Fruit fly (Drosophila melanogaster) whole organism, pupa: ENCODE data around the gene CG31178.

Experiments
- CG10348 ChIP-seq: fragments of 200-800 bp; sonication (Bioruptor generic); IDR thresholded peaks from 2 replicates; pipeline ENCODE4 v1.3.6; 2022; ENCODE audit warnings: missing biosample characterization, missing genetic modification characterization
- CG14655 ChIP-seq: fragments of 200-800 bp; sonication (Bioruptor generic); optimal IDR thresholded peaks from 3 replicates; lab custom pipeline; 2017; ENCODE audit warnings: mild to moderate bottlenecking, missing biosample characterization, missing genetic modification reagents, missing genetic modification characterization
- CG15710 ChIP-seq: fragments of 200-800 bp; sonication (Bioruptor generic); optimal IDR thresholded peaks from 2 replicates; lab custom pipeline; 2018; ENCODE audit warnings: missing biosample characterization, mild to moderate bottlenecking, missing genetic modification characterization, moderate library complexity
- CG4496 ChIP-seq: fragments of 200-800 bp; sonication (Bioruptor generic); IDR thresholded peaks from 3 replicates; pipeline ENCODE4 v1.3.6; 2022; ENCODE audit warnings: missing biosample characterization, missing genetic modification characterization
- CG8301 ChIP-seq: fragments of 200-800 bp; sonication (Bioruptor generic); optimal IDR thresholded peaks from 2 replicates; lab custom pipeline; 2018; ENCODE audit warnings: missing biosample characterization, mild to moderate bottlenecking, missing genetic modification characterization
- CG9948 ChIP-seq: fragments of 200-800 bp; sonication (Bioruptor generic); optimal IDR thresholded peaks from 2 replicates; lab custom pipeline; 2018; ENCODE audit warnings: missing biosample characterization, mild to moderate bottlenecking, missing genetic modification characterization, moderate library complexity
- D1 ChIP-seq: fragments of 200-800 bp; sonication (Bioruptor generic); optimal IDR thresholded peaks from 2 replicates; lab custom pipeline; 2018; ENCODE audit warnings: missing biosample characterization, mild to moderate bottlenecking, missing genetic modification characterization, moderate library complexity
- EcR ChIP-seq: fragments of 200-800 bp; sonication (Bioruptor generic); optimal IDR thresholded peaks from 3 replicates; lab custom pipeline; 2019; ENCODE audit warnings: missing biosample characterization, missing genetic modification characterization, mild to moderate bottlenecking, moderate library complexity, missing genetic modification reagents
- Ets98B ChIP-seq: fragments of 200-800 bp; sonication (Bioruptor generic); IDR thresholded peaks from 2 replicates; pipeline ENCODE4 v1.3.6; 2022; ENCODE audit warnings: missing biosample characterization, missing genetic modification characterization
- Pif1A ChIP-seq: fragments of 200-800 bp; sonication (Bioruptor generic); optimal IDR thresholded peaks from 3 replicates; lab custom pipeline; 2016; ENCODE audit warnings: missing biosample characterization, missing genetic modification characterization
- fd96Ca ChIP-seq: fragments of 200-800 bp; sonication (Bioruptor generic); IDR thresholded peaks from 3 replicates; pipeline ENCODE4 v1.3.6; 2022; ENCODE audit warnings: missing biosample characterization, missing genetic modification characterization
- gl ChIP-seq: fragments of 200-800 bp; sonication (Bioruptor generic); optimal IDR thresholded peaks from 2 replicates; lab custom pipeline; 2018; ENCODE audit warnings: missing biosample characterization, mild to moderate bottlenecking, missing genetic modification characterization
- rn ChIP-seq: fragments of 200-800 bp; sonication (Bioruptor generic); IDR thresholded peaks from 2 replicates; pipeline ENCODE4 v1.3.6; 2022; ENCODE audit warnings: missing biosample characterization, missing genetic modification characterization

DNA sequence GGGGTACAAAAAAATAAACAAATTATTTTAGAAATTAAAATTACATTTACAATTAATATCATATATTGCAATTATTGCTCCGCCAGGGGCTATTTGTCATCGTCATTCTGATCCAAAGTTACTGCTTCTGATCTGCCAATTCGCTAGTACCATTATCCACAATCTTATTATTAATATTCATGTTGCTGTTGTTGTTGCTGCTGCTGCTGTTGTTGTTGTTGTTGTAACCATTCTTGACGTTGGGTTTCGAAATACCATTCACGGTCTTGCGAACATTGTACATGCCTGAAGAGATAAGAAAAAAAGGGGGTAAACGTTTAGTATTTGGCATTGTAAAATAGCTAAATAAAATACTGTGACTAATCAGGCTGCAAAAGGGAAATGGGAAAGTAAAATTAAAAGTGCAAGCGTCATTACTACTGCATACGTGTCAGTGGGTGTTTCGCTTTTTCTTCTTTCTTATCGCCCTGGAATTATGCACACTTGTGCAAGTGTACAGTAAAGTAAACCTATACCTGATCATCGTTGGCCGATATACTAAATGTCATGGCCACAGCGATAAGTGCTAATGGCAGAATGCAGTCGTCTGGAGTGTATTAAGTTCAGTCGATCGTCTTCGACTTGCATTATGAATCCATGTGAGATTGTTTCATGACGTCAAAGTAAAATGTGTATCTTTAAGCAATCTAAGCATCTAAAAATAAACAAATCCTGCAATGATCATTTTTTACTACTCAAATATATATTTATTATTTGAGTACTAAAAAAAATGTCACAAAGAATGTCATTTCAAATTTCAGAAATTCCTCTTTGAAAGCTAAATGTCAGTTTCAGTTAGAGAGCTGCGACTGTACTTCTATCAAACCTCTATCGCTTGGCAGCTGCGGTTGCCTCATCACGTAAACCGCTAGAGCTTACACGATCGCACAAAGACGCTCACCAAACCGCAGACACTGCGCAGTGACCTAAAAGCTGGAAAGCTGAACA lies 21.7 kb upstream of the CG31178 start:
- no peak for TF ChIP-seq Pif1A (GFP tag; lab: Kevin White, UChicago)
- no peak for TF ChIP-seq CG10348 (GFP tag; lab: Robert Waterston, UW)
- TF ChIP-seq fd96Ca (GFP tag; lab: Robert Waterston, UW), result no peak
- TF ChIP-seq rn (GFP tag; lab: Robert Waterston, UW), result no peak
- no peak for TF ChIP-seq D1
- TF ChIP-seq Ets98B (GFP tag; lab: Robert Waterston, UW), result no peak
- TF ChIP-seq gl (tag; lab: Kevin White, UChicago), result no peak
- no peak for TF ChIP-seq CG8301
- peak; percentile 80 for TF ChIP-seq EcR
- TF ChIP-seq CG9948 (tag; lab: Kevin White, UChicago), result no peak
- TF ChIP-seq CG4496 (GFP tag; lab: Robert Waterston, UW), result no peak
- TF ChIP-seq CG15710 (tag; lab: Kevin White, UChicago), result no peak
- TF ChIP-seq CG14655 (GFP tag; lab: Kevin White, UChicago), result no peak
